Fruit fly (Drosophila melanogaster) ovary, adult (tissue): Measurements from ENCODE around the gene CG14229.

Source experiments
- CG17801 ChIP-seq: fragments of 200-800 bp; optimal IDR thresholded peaks from 2 replicates; lab custom pipeline; 2019; ENCODE audit warnings: missing biosample characterization, mild to moderate bottlenecking, missing genetic modification characterization, moderate library complexity; ENCODE audit not compliant: partially characterized antibody

Gene CG14229

DNA sequence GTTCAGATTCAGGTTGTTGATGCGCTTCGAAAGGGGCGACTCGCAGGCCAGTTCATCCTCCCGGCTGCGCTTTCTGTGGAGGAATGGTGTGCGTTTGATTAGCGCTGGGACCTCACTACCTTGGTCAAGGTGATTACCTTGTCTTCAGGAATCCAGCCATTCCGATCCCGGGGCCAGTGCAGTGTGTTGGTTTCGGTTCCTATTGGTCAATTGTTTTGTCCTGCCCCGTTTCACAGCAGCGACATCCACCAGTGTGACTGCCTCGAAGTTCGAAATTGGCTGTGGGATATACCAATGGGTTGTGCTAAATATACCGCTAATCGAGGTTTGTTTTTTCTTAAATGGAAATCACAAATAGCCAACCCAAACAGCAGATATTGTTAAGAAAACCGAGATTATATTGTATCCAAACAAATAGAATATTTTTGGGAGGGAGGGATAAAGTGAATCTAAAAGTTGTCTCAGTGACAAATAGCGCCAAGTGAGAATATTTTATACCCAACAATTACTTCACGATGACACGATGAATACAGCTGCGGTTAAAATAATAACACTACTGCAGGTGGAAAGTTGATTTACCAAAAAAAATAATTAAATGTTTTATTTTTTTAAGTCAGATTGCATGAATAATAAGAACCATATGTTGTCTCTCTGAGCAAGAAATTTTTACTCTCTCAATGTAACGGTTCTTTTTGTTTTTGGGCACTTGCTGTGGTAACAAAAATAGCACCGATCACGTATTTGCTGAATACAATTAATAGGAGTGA lies at the start of gene CG14229:
TSS of gene CG14229 (minus strand) at position 459 of the 767 bp plus-strand sequence.
- TF ChIP-seq CG17801: no peak

DNA sequence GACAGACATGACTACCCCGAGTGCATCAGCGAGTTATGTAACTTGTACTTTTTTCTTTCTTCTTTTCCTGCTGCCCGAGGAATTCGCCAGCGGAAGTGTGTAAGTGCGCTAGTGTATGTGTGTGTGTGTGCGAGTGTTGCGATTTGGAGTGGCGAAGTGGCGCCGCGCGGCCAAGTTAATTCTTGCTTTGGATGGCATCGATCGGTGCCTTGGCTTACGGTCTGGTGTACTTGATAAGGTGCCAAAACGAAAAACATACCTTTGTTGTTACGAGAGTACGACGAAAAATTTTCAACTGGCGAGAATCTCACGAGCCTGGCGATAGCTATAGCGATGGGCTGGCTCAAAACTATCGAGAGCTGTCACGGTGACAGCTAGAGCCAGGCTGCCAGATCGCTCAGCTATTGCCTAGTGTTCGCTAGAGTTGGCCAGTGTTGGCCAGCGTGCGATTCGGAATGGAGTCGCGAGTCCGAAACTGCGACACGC lies 49.0 kb upstream of the CG14229 start, which contains the start of the genes CG18809, COX6B, CG33932 and Rpp20:
TSS of gene CG18809 (minus strand) at position 333 of the 486 bp plus-strand sequence.
TSS of gene COX6B (minus strand) at position 333 of the 486 bp plus-strand sequence.
TSS of gene CG33932 (plus strand) at position 429 of the 486 bp plus-strand sequence.
TSS of gene Rpp20 (plus strand) at position 429 of the 486 bp plus-strand sequence.
- TF ChIP-seq CG17801: peak; percentile 57

DNA sequence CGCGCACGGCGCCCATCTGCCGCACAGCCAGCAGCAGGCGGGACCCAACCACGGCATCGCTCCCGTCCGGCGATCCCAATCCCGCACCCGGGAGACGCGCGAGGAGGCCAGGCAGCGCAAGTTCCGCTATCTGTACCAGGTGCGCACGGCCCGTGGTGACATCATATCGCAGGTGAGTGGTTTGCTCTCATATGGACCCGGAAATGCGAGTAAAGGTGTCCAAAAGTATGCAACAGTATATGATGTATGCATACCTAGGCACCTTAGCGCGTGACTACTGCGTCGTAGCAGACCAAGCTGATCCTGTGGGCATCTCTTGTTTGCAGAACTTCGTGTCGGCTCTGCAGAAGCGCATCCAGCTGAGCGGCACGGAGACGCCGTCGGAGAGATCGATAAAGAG lies 42.8 kb upstream of the CG14229 start:
- no peak for TF ChIP-seq CG17801

DNA sequence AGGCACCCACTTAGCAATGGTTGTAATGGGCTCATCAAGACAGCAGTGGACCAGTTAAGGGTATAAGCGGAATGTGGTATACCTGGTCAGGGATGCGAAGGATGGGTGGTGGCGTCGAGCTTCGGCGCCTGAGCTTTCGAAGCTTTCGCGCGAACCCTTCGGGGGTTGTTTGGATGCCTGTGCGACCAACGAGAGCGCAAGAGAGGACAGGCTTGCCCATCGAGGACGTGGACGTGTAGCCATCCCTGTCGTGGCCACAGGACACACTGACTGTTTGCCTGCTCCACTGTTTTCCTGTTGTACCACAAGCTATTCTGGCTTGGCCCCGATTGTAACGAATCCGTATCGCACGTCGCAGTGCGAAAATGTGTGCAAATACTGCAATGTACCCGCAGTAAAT lies 40.2 kb upstream of the CG14229 start, which contains the start of gene CG14234:
TSS of gene CG14234 (plus strand) at position 301 of the 400 bp plus-strand sequence.
- TF ChIP-seq CG17801: no peak

DNA sequence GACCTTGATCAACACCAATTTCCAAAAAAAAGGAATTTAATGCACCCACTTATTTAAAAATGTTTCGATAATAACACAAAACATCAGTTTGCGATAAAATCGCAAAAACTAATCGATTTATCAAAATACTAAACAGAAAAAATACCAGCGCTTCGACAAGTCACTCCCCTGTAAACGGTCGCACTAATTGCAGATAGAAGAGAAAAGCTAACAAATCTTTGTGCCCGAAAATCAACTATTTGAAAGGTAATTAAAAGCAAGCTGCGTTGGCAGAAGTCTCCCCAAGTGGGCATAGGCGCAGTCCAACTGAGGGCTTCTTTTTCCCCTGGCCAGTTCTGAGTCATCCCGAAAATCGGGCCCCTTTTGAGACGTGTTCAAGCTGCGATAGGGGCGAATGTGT lies 35.8 kb upstream of the CG14229 start, which contains the start of gene AP-1-2beta:
TSS of gene AP-1-2beta (plus strand) at position 161 of the 400 bp plus-strand sequence.
- TF ChIP-seq CG17801: peak; percentile 45

DNA sequence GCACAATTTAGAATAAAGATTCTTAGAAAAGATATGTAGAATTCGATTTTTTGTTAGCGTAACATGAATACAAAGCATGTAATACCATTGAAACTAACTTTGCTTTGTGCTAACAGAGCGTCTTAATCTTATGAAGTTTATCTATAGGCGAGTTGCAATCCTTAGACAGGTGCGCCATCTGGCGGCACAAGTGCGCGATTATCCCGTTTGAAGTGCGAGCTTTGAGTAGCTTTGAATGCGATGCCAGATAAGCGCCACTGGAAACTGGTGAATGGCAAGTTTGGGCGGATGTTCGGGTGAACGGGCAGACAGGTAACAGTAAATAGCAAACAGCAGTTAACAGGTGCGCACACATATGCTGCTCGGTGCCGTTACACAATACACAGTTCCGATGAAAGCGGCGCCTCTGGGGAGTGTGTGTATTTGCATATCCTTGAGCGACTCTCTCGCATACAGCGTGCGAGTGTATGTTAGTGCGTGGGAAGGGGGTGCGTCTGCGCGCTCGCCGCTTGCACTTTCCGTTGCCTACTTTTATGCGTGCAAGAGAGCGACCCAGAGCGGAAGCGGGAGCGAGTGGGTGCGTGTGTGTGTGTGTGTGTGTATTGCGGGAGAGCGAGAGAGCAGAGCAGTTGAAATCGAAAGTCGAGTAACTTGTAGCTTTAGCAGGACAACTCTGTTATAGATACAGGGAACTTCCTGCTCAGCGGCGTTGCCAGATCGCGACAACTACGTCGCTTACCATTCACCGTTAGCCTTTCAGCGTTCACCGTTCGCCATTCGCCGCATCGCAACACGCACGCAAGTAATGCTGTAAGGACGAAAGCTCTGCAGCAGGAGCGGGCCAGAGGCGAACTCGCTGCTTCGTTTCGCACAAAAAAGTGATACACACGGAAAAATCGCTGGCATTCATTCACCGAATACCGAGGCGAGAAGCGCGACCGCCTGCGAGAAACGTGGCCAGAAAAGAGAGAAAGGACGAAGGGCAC lies 23.2 kb upstream of the CG14229 start, which contains the start of gene CG12531:
TSS of gene CG12531 (plus strand) at position 936 of the 986 bp plus-strand sequence.
- no peak for TF ChIP-seq CG17801

DNA sequence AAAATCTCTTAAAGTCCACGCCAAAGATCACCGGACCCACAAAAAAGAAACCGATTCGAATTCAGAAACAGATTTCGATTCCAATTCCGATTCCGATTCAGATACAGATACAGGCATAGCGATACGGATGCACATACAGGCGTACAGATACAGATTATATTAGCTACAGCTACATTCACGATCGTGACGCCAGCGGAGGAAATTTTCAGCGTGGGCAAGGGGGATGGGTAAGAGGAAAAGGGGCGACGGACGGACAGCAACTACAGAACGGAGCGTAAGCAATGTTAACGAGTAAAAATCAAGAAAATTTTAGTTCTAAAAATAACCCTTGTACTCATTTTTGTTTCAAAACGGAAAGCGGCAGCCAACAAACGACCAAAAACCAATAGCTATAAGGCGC lies 22.0 kb upstream of the CG14229 start:
- no peak for TF ChIP-seq CG17801

DNA sequence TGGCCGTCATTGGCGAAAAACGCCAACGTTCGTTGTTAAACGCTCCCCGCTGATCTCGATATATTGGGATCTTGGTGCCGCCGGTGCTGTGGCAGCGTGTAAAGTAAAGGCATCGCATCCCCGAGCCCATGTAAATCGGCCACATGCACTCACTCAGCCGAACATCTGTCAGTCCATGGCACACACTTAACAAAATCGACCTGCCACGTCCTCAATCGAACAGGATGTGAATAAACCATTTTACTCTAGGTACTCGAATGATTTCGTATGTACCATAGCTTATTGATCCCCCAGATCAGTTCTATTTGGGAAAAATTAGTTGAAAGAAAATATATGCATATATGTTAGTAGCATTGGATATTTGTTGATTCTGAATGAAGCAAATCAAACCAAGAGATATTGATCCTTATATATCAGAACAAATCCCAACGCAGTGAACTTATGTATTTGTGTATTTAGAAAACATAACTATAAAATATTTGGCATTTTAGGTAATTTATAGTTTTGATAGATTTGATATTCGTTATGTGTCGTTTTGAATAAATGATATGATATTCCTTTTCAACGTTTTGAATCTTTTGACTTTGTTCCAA lies 21.4 kb upstream of the CG14229 start:
- TF ChIP-seq CG17801: no peak

DNA sequence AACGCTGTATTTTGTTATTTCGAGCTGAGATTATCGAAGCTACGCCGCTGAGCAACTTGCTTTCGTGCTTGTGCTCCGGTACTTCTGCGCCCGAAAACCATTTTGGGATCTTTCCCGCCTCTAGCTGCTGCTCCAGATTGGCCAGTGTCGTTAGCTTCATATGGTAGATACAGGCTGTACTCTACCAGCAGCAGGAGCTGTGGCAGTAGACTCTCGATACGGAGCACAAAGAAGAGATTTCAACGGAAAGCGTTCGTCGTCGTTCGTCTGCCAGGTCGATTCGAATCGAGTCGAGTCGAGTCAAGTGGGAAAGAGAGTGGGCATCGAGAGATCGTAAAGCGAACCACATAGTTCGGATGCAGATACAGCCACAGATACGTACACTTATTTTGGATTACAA lies 19.8 kb upstream of the CG14229 start:
- no peak for TF ChIP-seq CG17801

DNA sequence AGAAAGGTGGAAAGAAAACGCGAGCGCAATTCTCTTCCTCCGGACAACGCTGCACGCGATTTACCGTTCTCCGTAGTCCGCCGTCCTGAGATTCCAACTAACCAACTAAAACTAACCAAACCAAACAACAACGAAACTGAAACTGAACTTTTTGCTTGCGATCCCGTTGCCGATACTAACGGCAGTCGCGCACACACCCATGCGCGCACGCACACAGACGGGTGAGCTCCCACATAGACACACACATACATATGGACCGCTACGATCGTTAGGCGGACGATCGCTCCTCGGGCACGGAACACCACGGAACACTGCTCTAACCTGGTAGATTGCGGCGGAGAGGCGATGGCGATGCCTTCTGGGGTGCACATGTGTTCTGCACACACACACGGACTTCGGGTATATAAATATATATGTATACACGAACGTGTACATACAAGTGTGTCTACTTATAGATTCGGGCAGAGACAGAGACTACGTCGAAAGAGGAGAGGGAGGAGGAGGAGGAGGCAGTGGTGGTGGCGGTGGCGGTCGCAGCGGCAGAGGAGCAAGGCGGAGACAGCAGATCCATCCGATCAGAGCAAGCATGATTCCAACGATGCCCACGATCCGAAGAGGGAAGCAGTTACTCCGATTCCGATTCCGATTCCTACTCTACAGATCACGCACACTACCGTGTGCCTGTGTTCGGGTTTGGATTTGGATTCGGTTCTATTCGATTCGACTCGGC lies 18.0 kb upstream of the CG14229 start, which contains the start of gene meso18E:
TSS of gene meso18E (minus strand) at position 148 of the 730 bp plus-strand sequence.
- TF ChIP-seq CG17801: no peak

DNA sequence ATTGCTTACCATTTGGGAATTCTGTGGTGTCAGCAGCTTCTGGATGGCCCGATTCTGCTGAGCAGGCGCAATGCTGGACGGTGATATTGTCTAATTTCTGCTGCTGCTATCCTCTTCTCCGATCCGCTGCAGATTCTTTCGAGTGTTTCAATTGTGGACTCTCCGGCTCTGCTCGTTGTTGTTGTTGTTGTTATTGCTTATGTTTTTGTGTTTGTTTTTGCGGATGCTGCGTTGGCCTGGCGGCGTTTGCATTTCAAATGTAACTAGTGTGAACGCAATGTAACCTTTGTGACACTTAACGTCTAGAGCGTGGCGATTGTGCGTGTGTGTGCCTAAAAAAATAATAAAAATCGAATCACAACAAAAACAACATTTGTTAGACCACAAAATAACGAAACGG lies 16.9 kb upstream of the CG14229 start:
- TF ChIP-seq CG17801: no peak

DNA sequence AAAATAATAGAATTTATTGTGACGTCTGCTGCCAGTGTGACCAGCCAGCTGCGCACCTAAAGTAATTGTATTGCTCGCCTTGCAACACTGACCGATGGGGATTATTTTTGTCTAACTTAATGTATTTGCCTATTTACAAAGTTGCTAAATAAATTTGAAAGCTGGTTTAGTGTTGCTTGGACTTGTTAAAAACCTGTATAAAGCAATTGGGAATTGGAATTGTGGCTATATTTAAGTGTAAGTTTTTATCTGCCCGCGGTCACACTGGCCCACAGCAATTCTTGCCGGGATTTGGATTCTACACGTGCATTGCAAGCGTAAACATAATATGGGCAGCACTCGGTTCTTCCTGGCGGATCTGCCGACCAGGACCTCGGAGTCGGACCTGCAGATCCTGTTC lies 9.0 kb upstream of the CG14229 start, which contains the start of the genes CG14230 and CG14232:
TSS of gene CG14230 (plus strand) at position 94 of the 400 bp plus-strand sequence.
TSS of gene CG14232 (minus strand) at position 177 of the 400 bp plus-strand sequence.
- peak; percentile 48 for TF ChIP-seq CG17801

DNA sequence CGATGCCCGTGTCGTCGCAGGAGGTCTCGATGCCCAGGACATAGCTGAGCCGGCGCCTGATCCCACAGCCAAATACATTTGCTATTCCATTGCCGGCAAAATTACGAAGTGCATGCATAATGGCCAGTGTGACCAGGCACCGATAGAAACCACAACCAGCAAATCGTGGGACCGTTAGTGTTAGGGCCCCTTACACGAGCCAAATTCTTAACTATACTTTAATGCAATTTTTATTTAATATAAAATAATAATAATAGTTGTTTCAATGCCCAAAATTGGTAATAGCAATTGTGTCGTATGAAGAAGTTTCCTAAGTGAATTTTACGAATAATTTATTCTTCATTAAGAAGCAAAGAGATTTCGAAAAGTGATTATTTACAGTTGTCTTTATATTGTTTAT lies 6.6 kb upstream of the CG14229 start, which contains the start of gene Tcs4:
TSS of gene Tcs4 (minus strand) at position 145 of the 400 bp plus-strand sequence.
- peak; percentile 48 for TF ChIP-seq CG17801

DNA sequence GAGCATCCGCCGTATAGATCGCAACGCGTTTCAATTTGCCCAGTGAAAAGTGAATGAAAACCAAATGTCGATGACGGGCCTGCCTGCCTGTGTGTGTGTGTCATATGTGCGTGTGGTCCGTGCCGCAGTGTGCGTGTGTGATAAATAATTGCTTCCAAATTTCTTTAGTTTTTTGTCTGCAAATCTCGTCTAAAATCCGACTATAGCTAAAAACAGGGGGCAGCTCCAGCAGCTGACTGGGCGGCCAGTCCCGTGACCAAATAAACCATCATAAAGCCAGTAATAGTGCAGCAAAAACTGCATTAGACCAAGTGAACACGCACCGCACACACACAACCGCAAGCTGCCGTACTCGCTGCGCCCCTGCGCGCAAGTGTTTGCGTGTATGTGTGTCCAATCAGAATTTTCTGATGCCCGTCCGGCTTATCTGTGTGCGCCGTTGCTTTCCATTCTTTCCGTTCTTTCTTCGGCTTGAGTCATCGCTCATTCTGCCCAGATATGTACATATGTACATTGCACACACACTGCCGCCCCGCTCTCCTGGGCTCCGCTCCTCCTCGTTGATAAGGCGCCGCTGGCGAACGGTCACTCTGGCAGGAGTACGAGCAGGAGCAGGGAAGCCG lies 2.3 kb upstream of the CG14229 start:
- TF ChIP-seq CG17801: no peak
